Worm (Caenorhabditis elegans) whole organism, early embryonic: ENCODE results near the gene sma-5.

ENCODE experiments used
- B0310.2 ChIP-seq: sonication (generic microtip); optimal IDR thresholded peaks from 2 replicates; lab custom pipeline; 2016; ENCODE audit warnings: mild to moderate bottlenecking, missing genetic modification characterization, missing compliant biosample characterization
- F13C5.2 ChIP-seq: sonication (generic microtip); optimal IDR thresholded peaks from 2 replicates; lab custom pipeline; 2017; ENCODE audit warnings: mild to moderate bottlenecking, missing genetic modification characterization, inconsistent platforms, missing compliant biosample characterization
- aly-1 ChIP-seq: sonication (generic microtip); optimal IDR thresholded peaks from 2 replicates; lab custom pipeline; 2016; ENCODE audit warnings: missing genetic modification characterization, missing compliant biosample characterization
- ama-1 ChIP-seq: fragments of 150-350 bp; optimal IDR thresholded peaks from 2 replicates; lab custom pipeline; 2014
- ceh-13 ChIP-seq: fragments of 200-800 bp; sonication (Bioruptor generic); optimal IDR thresholded peaks from 2 replicates; lab custom pipeline; 2018; ENCODE audit warnings: mild to moderate bottlenecking, missing genetic modification characterization, missing compliant biosample characterization
- ceh-36 ChIP-seq: sonication (generic microtip); optimal IDR thresholded peaks from 2 replicates; lab custom pipeline; 2016; ENCODE audit warnings: missing genetic modification characterization, inconsistent platforms, missing compliant biosample characterization
- ets-7 ChIP-seq: sonication (generic microtip); optimal IDR thresholded peaks from 2 replicates; lab custom pipeline; 2016; ENCODE audit warnings: missing genotype, missing genetic modification characterization, missing compliant biosample characterization
- flt-1 ChIP-seq: fragments of 200-800 bp; sonication (Bioruptor generic); IDR thresholded peaks from 2 replicates; pipeline ENCODE4 v1.3.6; 2022; ENCODE audit warnings: missing genetic modification characterization, missing compliant biosample characterization
- hmbx-1 ChIP-seq: sonication (generic microtip); optimal IDR thresholded peaks from 2 replicates; lab custom pipeline; 2016; ENCODE audit warnings: mild to moderate bottlenecking, missing genetic modification characterization, missing compliant biosample characterization
- hmg-4 ChIP-seq: fragments of 200-800 bp; sonication (Bioruptor generic); optimal IDR thresholded peaks from 2 replicates; lab custom pipeline; 2018; ENCODE audit warnings: mild to moderate bottlenecking, missing genetic modification characterization, missing compliant biosample characterization
- hnd-1 ChIP-seq: sonication (generic microtip); optimal IDR thresholded peaks from 2 replicates; lab custom pipeline; 2016; ENCODE audit warnings: missing genetic modification characterization, missing compliant biosample characterization
- pes-1 ChIP-seq: fragments of 200-800 bp; sonication (Bioruptor generic); IDR thresholded peaks from 2 replicates; pipeline ENCODE4 v1.3.6; 2022; ENCODE audit warnings: missing genetic modification reagents, missing genetic modification characterization, missing compliant biosample characterization
- scrt-1 ChIP-seq: fragments of 200-800 bp; sonication (Bioruptor generic); IDR thresholded peaks from 2 replicates; pipeline ENCODE4 v1.3.6; 2022; ENCODE audit warnings: missing genetic modification characterization, missing compliant biosample characterization
- sea-1 ChIP-seq: fragments of 200-800 bp; sonication (Bioruptor generic); conservative IDR thresholded peaks from 2 replicates; pipeline ENCODE4 v1.3.6; 2022; ENCODE audit warnings: missing genetic modification characterization, missing compliant biosample characterization
- tbx-11 ChIP-seq: fragments of 200-800 bp; sonication (Bioruptor generic); IDR thresholded peaks from 2 replicates; pipeline ENCODE4 v1.3.6; 2022; ENCODE audit warnings: missing genetic modification characterization, missing compliant biosample characterization
- tbx-37 ChIP-seq: fragments of 200-800 bp; sonication (Bioruptor generic); conservative IDR thresholded peaks from 2 replicates; pipeline ENCODE4 v1.3.6; 2022; ENCODE audit warnings: missing genetic modification reagents, missing genetic modification characterization, missing compliant biosample characterization
- tra-4 ChIP-seq: sonication (generic microtip); optimal IDR thresholded peaks from 2 replicates; lab custom pipeline; 2017; ENCODE audit warnings: missing genetic modification characterization, missing compliant biosample characterization

sma-5 gene

DNA sequence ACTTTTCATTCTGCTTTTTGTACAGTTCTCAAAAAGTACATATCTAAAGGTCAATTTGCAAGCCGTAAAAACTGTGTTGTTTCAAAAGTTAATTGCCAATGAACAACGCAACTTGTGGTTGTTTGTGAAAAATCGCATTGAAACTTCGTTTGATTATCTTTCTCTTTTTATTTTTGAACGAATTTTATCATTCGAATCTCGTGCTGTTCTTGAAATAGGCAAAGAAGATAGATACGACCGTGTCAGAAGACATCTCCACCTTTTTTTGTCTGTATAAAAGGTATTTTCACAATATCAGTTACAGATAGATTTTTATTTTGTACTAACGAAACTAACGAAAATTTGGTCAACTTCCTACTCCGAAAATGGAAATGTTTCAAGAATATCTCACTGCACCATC, 10.9 kb downstream of the sma-5 start, which contains the start of gene C49F5.7:
Gene C49F5.7 (plus strand): TSS at position 301 of the 400 bp plus-strand sequence.
- TF ChIP-seq ceh-13 (no peak), F13C5.2 (tag; lab: Kevin White, UChicago) (no peak), ama-1 (no peak), tbx-11 (GFP tag; lab: Robert Waterston, UW) (no peak), hmg-4 (GFP tag; lab: Kevin White, UChicago) (no peak), ceh-36 (tag; lab: Kevin White, UChicago) (no peak), hmbx-1 (tag; lab: Kevin White, UChicago) (no peak), hnd-1 (tag; lab: Kevin White, UChicago) (no peak), sea-1 (GFP tag; lab: Robert Waterston, UW) (no peak), tra-4 (tag; lab: Kevin White, UChicago) (no peak), scrt-1 (no peak), flt-1 (no peak), aly-1 (tag; lab: Kevin White, UChicago) (no peak), pes-1 (no peak), tbx-37 (no peak), ets-7 (tag; lab: Kevin White, UChicago) (no peak), B0310.2 (tag; lab: Kevin White, UChicago) (no peak)

ce11 chrX:11993327-11993726, 12.0 kb downstream of the sma-5 start:
- TF ChIP-seq B0310.2 (tag; lab: Kevin White, UChicago) (no peak), hmbx-1 (tag; lab: Kevin White, UChicago) (no peak), tbx-11 (GFP tag; lab: Robert Waterston, UW) (no peak), pes-1 (no peak), hmg-4 (GFP tag; lab: Kevin White, UChicago) (no peak)

DNA sequence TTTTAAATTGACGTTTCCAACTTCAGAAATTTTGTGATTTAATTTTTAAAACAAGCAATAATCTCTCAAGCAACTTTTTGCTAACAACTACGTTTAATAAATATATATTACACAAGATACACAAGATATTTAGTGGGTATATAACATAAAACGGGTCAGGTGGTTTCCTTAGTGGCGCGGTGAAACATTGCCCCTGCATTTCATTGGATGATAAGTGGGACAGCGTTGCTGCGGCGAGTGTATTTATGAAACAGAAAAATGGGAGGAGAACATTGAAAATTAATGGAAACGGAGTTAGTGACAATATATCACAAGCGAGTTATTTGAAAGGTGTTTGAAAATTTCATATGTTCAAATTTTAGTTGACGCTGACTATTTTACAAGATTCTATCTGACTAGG, 12.6 kb downstream of the sma-5 start:
- no peak for TF ChIP-seq ceh-36 (tag; lab: Kevin White, UChicago)

DNA sequence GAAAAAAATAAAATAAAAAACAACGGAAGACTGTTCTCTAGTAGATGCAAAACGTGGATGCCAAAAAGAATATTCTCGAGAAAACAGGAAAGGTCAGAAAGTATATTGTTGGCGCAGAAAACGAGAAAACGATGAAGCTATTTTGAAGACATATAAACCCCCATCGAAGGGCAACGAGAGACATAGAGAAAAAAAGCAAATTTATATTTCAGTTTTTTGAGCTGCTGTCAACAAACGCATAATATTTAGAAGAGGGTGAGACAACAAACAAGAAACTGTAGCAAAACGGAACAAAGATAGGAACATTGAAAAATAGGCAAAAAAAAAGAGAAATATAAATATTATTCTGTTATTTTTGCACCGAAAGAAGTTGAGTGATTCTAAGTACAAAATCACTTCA, 13.1 kb downstream of the sma-5 start:
- TF ChIP-seq ceh-36 (tag; lab: Kevin White, UChicago), result no peak
- TF ChIP-seq tra-4 (tag; lab: Kevin White, UChicago), result no peak
- TF ChIP-seq hmbx-1 (tag; lab: Kevin White, UChicago), result no peak
- TF ChIP-seq ets-7 (tag; lab: Kevin White, UChicago), result no peak
- TF ChIP-seq hmg-4 (GFP tag; lab: Kevin White, UChicago), result no peak
- TF ChIP-seq ama-1, result no peak
- no peak for TF ChIP-seq B0310.2 (tag; lab: Kevin White, UChicago)
- no peak for TF ChIP-seq scrt-1

DNA sequence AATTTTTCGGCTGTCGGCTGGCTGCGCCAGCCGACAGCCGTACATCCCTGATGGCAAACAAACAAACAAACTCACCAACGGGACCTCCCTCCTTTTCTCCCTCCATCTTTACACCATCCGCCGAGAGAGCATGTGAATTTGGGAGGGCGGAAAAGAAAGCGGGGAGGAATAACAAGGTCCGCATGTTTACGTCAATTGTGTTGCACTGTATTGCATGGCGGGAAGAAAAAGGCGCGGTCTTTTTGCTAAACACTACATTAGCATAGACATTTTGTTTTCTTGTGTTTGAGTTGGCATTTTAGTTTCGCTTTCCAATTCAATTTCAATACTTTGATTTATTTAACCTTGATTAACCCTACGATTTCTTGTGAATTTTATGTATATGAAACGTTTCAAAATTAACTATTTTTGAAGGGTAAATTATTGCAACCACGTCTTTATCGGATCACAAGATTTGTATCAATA, 17.4 kb downstream of the sma-5 start, which contains the start of gene C49F5.6:
Gene C49F5.6 (plus strand): TSS at position 415 of the 465 bp plus-strand sequence.
- TF ChIP-seq aly-1 (tag; lab: Kevin White, UChicago) (no peak), hmbx-1 (tag; lab: Kevin White, UChicago) (no peak), F13C5.2 (tag; lab: Kevin White, UChicago) (no peak), sea-1 (GFP tag; lab: Robert Waterston, UW) (no peak), B0310.2 (tag; lab: Kevin White, UChicago) (no peak)

DNA sequence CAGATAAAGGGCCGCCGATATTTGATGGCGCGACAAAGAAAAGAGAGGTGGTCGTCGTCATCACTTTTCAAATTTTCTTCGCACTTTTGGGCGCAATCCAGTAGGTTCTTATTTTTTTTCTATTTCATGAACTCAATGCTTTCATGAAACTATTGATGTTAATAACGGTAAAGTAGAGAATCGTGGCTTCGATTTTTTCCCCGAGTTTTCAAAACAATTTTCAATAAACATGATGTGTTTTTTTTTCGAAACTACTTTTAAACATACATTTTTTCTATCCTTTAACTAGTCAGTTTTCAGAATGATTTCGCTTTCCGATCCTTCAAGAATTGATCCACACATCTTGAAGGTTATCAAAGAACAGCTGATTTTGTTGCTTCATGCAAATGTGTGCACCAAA, 19.5 kb downstream of the sma-5 start, which contains the start of gene C49F5.5:
Gene C49F5.5 (plus strand): TSS at position 301 of the 400 bp plus-strand sequence.
- no peak for TF ChIP-seq tbx-11 (GFP tag; lab: Robert Waterston, UW)
- no peak for TF ChIP-seq hnd-1 (tag; lab: Kevin White, UChicago)
- TF ChIP-seq ama-1, result no peak
- TF ChIP-seq ets-7 (tag; lab: Kevin White, UChicago), result no peak
- TF ChIP-seq scrt-1, result no peak
- no peak for TF ChIP-seq flt-1
- no peak for TF ChIP-seq hmg-4 (GFP tag; lab: Kevin White, UChicago)
- no peak for TF ChIP-seq tra-4 (tag; lab: Kevin White, UChicago)
- no peak for TF ChIP-seq tbx-37
- TF ChIP-seq pes-1, result no peak
- no peak for TF ChIP-seq ceh-13
- no peak for TF ChIP-seq hmbx-1 (tag; lab: Kevin White, UChicago)
- no peak for TF ChIP-seq F13C5.2 (tag; lab: Kevin White, UChicago)
- TF ChIP-seq B0310.2 (tag; lab: Kevin White, UChicago), result no peak
- no peak for TF ChIP-seq ceh-36 (tag; lab: Kevin White, UChicago)
- TF ChIP-seq aly-1 (tag; lab: Kevin White, UChicago), result no peak
- TF ChIP-seq sea-1 (GFP tag; lab: Robert Waterston, UW), result no peak

- TF ChIP-seq ets-7 (tag; lab: Kevin White, UChicago), result no peak
Measured at ce11 chrX:11983576-11984061, 21.7 kb downstream of the sma-5 start, which contains the start of gene C49F5.3. C49F5.3 (minus strand) TSS chrX:11983626.

- no peak for TF ChIP-seq sea-1 (GFP tag; lab: Robert Waterston, UW)
- TF ChIP-seq ama-1, result no peak
- TF ChIP-seq B0310.2 (tag; lab: Kevin White, UChicago), result no peak
- TF ChIP-seq pes-1, result no peak
- no peak for TF ChIP-seq ceh-13
- no peak for TF ChIP-seq tra-4 (tag; lab: Kevin White, UChicago)
- no peak for TF ChIP-seq ets-7 (tag; lab: Kevin White, UChicago)
- TF ChIP-seq tbx-11 (GFP tag; lab: Robert Waterston, UW), result no peak
- no peak for TF ChIP-seq scrt-1
- TF ChIP-seq hnd-1 (tag; lab: Kevin White, UChicago), result no peak
- TF ChIP-seq tbx-37, result no peak
- no peak for TF ChIP-seq ceh-36 (tag; lab: Kevin White, UChicago)
- TF ChIP-seq F13C5.2 (tag; lab: Kevin White, UChicago), result no peak
- no peak for TF ChIP-seq aly-1 (tag; lab: Kevin White, UChicago)
- TF ChIP-seq hmbx-1 (tag; lab: Kevin White, UChicago), result no peak
Measured at ce11 chrX:11982065-11982464, 23.3 kb downstream of the sma-5 start, which contains the start of gene nhr-167. nhr-167 (minus strand) TSS chrX:11982085.
